Fruit fly (Drosophila melanogaster): ENCODE data around the gene CG4267.

- TF ChIP-seq tj (GFP tag; optimal IDR thresholded peaks at IDR 0.05), result peak; percentile 67
- peak; percentile 99 for TF ChIP-seq pad (GFP tag; optimal IDR thresholded peaks at IDR 0.05)
These were observed 43.4 kb upstream of the CG4267 start for dm6 chr2L:2198613-2199432.
